Worm (Caenorhabditis elegans) whole organism, L1 larva: Measurements from ENCODE around the gene C55A6.6.

Experiments
- C04F5.9 ChIP-seq: sonication (generic microtip); optimal IDR thresholded peaks from 2 replicates; lab custom pipeline; 2016; ENCODE audit warnings: missing genetic modification characterization, missing compliant biosample characterization
- C16A3.4 ChIP-seq: fragments of 150-350 bp; optimal IDR thresholded peaks from 2 replicates; lab custom pipeline; 2014; ENCODE audit warnings: missing biosample characterization, missing genetic modification characterization
- C34B4.2 ChIP-seq: sonication (generic microtip); optimal IDR thresholded peaks from 2 replicates; lab custom pipeline; 2017; ENCODE audit warnings: mild to moderate bottlenecking, missing genetic modification characterization, missing compliant biosample characterization
- Y116A8C.19 ChIP-seq: sonication (generic microtip); optimal IDR thresholded peaks from 2 replicates; lab custom pipeline; 2016; ENCODE audit warnings: missing compliant biosample characterization, missing genetic modification characterization, borderline replicate concordance
- aha-1 ChIP-seq: fragments of 150-350 bp; optimal IDR thresholded peaks from 2 replicates; lab custom pipeline; 2014; ENCODE audit warnings: missing biosample characterization, missing genetic modification characterization
- alr-1 ChIP-seq: fragments of 200-800 bp; sonication (Bioruptor generic); optimal IDR thresholded peaks from 2 replicates; lab custom pipeline; 2018; ENCODE audit warnings: borderline replicate concordance, mild to moderate bottlenecking, missing genetic modification characterization, missing compliant biosample characterization
- aly-2 ChIP-seq: fragments of 150-350 bp; optimal IDR thresholded peaks from 2 replicates; lab custom pipeline; 2014; ENCODE audit warnings: missing biosample characterization, missing genetic modification characterization
- ceh-8 ChIP-seq: fragments of 200-800 bp; sonication (Bioruptor generic); optimal IDR thresholded peaks from 2 replicates; lab custom pipeline; 2018; ENCODE audit warnings: mild to moderate bottlenecking, missing genetic modification characterization, moderate library complexity, missing compliant biosample characterization
- ceh-82 ChIP-seq, 3 experiments: fragments of 150-350 bp in 1 of 3; sonication (generic microtip) in 2 of 3; optimal IDR thresholded peaks; 2 replicates each; lab custom pipeline; 2014 to 2017; ENCODE audit warnings: missing biosample characterization in 3 of 3, missing genetic modification characterization in 3 of 3
- ceh-88 ChIP-seq: fragments of 200-800 bp; sonication (Bioruptor generic); IDR thresholded peaks from 2 replicates; pipeline ENCODE4 v1.3.6; 2022; ENCODE audit warnings: missing genetic modification characterization, missing compliant biosample characterization
- ces-1 ChIP-seq: fragments of 150-350 bp; optimal IDR thresholded peaks from 2 replicates; lab custom pipeline; 2014; ENCODE audit warnings: missing biosample characterization, missing genetic modification reagents, missing genetic modification characterization
- efl-1 ChIP-seq, 4 experiments: fragments of 150-350 bp; optimal IDR thresholded peaks in 3 of 4; peaks in 1 of 4; 1 replicate in 1 of 4; 2 replicates in 3 of 4; lab custom pipeline; 2014; ENCODE audit warnings: missing biosample characterization in 2 of 4, missing genetic modification characterization in 2 of 4, missing genetic modification reagents in 2 of 4
- egl-13 ChIP-seq: sonication (generic microtip); optimal IDR thresholded peaks from 2 replicates; lab custom pipeline; 2016; ENCODE audit warnings: missing genotype, missing genetic modification reagents, missing genetic modification characterization, missing compliant biosample characterization
- egl-27 ChIP-seq, 2 experiments: fragments of 150-350 bp in 1 of 2; sonication (generic microtip); optimal IDR thresholded peaks; 3 replicates each; lab custom pipeline; 2017 to 2018; ENCODE audit warnings: missing biosample characterization in 2 of 2, missing genetic modification characterization in 2 of 2, missing genetic modification reagents in 2 of 2
- elt-2 ChIP-seq: sonication (generic microtip); optimal IDR thresholded peaks from 2 replicates; lab custom pipeline; 2016; ENCODE audit warnings: missing genetic modification characterization, mild to moderate bottlenecking, inconsistent platforms, missing compliant biosample characterization, missing genetic modification reagents
- fkh-10 ChIP-seq: sonication (generic microtip); optimal IDR thresholded peaks from 2 replicates; lab custom pipeline; 2017; ENCODE audit warnings: missing biosample characterization, missing genetic modification reagents, missing genetic modification characterization
- fkh-8 ChIP-seq: sonication (generic microtip); optimal IDR thresholded peaks from 2 replicates; lab custom pipeline; 2016; ENCODE audit warnings: mild to moderate bottlenecking, missing genetic modification characterization, missing compliant biosample characterization
- grh-1 ChIP-seq: fragments of 200-800 bp; sonication (Bioruptor generic); IDR thresholded peaks from 2 replicates; pipeline ENCODE4 v1.3.6; 2022; ENCODE audit warnings: missing genetic modification reagents, missing genetic modification characterization, missing compliant biosample characterization
- hpl-2 ChIP-seq: fragments of 150-350 bp; optimal IDR thresholded peaks from 2 replicates; lab custom pipeline; 2014; ENCODE audit warnings: missing biosample characterization, missing genetic modification reagents, missing genetic modification characterization
- irx-1 ChIP-seq: sonication (generic microtip); optimal IDR thresholded peaks from 2 replicates; lab custom pipeline; 2016; ENCODE audit warnings: missing genetic modification characterization, missing compliant biosample characterization
- lin-13 ChIP-seq: fragments of 150-350 bp; optimal IDR thresholded peaks from 2 replicates; lab custom pipeline; 2014; ENCODE audit warnings: missing biosample characterization, missing genetic modification reagents, missing genetic modification characterization
- lin-14 ChIP-seq: fragments of 200-800 bp; sonication (Bioruptor generic); optimal IDR thresholded peaks from 2 replicates; lab custom pipeline; 2018; ENCODE audit warnings: mild to moderate bottlenecking, missing genetic modification characterization, moderate library complexity, missing compliant biosample characterization
- lin-35 ChIP-seq, 2 experiments: fragments of 150-350 bp; optimal IDR thresholded peaks; 2 replicates each; lab custom pipeline; 2014; ENCODE audit warnings: missing biosample characterization in 2 of 2, missing genetic modification characterization in 2 of 2, missing genetic modification reagents in 2 of 2
- lin-39 ChIP-seq: fragments of 150-350 bp; optimal IDR thresholded peaks from 2 replicates; lab custom pipeline; 2014; ENCODE audit warnings: missing biosample characterization, missing genetic modification reagents, missing genetic modification characterization
- mdl-1 ChIP-seq, 2 experiments: fragments of 150-350 bp; optimal IDR thresholded peaks; 2 replicates each; lab custom pipeline; 2014 to 2017; ENCODE audit warnings: missing biosample characterization in 2 of 2, missing genetic modification characterization in 2 of 2, inconsistent platforms in 1 of 2
- mef-2 ChIP-seq: fragments of 150-350 bp; optimal IDR thresholded peaks from 2 replicates; lab custom pipeline; 2014; ENCODE audit warnings: missing biosample characterization, missing genetic modification characterization
- mep-1 ChIP-seq: fragments of 150-350 bp; optimal IDR thresholded peaks from 2 replicates; lab custom pipeline; 2014; ENCODE audit warnings: missing biosample characterization, missing genetic modification characterization
- nhr-11 ChIP-seq: fragments of 150-350 bp; optimal IDR thresholded peaks from 2 replicates; lab custom pipeline; 2014; ENCODE audit warnings: missing biosample characterization, missing genetic modification characterization
- nhr-19 ChIP-seq: fragments of 200-800 bp; sonication (Bioruptor generic); conservative IDR thresholded peaks from 2 replicates; pipeline ENCODE4 v1.3.6; 2022; ENCODE audit warnings: missing genetic modification characterization, missing compliant biosample characterization
- nhr-237 ChIP-seq: fragments of 150-350 bp; optimal IDR thresholded peaks from 2 replicates; lab custom pipeline; 2014; ENCODE audit warnings: missing biosample characterization, missing genetic modification characterization
- nhr-47 ChIP-seq: sonication (generic microtip); optimal IDR thresholded peaks from 2 replicates; lab custom pipeline; 2016; ENCODE audit warnings: mild to moderate bottlenecking, missing genetic modification characterization, moderate library complexity, missing compliant biosample characterization
- nhr-77 ChIP-seq: fragments of 150-350 bp; optimal IDR thresholded peaks from 2 replicates; lab custom pipeline; 2014; ENCODE audit warnings: missing biosample characterization, missing genetic modification characterization
- nhr-90 ChIP-seq: sonication (generic microtip); optimal IDR thresholded peaks from 2 replicates; lab custom pipeline; 2016; ENCODE audit warnings: mild to moderate bottlenecking, missing genetic modification characterization, missing compliant biosample characterization; ENCODE audit not compliant: poor library complexity
- pag-3 ChIP-seq: sonication (generic microtip); optimal IDR thresholded peaks from 2 replicates; lab custom pipeline; 2017; ENCODE audit warnings: missing genetic modification characterization, mild to moderate bottlenecking, missing compliant biosample characterization, antibody characterized with exemption, borderline replicate concordance; ENCODE audit not compliant: insufficient read depth
- rnt-1 ChIP-seq: sonication (generic microtip); optimal IDR thresholded peaks from 2 replicates; lab custom pipeline; 2016; ENCODE audit warnings: mild to moderate bottlenecking, missing genetic modification characterization, moderate library complexity, missing compliant biosample characterization
- skn-1 ChIP-seq: fragments of 150-350 bp; optimal IDR thresholded peaks from 2 replicates; lab custom pipeline; 2014; ENCODE audit warnings: missing biosample characterization, missing genetic modification characterization
- snpc-4 ChIP-seq: fragments of 150-350 bp; optimal IDR thresholded peaks from 2 replicates; lab custom pipeline; 2014; ENCODE audit warnings: missing biosample characterization, missing genetic modification characterization
- snu-23 ChIP-seq: sonication (generic microtip); optimal IDR thresholded peaks from 2 replicates; lab custom pipeline; 2016; ENCODE audit warnings: missing genetic modification characterization, missing compliant biosample characterization
- sox-4 ChIP-seq: sonication (generic microtip); optimal IDR thresholded peaks from 2 replicates; lab custom pipeline; 2016; ENCODE audit warnings: missing genetic modification characterization, missing compliant biosample characterization
- sup-37 ChIP-seq: fragments of 200-800 bp; sonication (Bioruptor generic); optimal IDR thresholded peaks from 2 replicates; lab custom pipeline; 2018; ENCODE audit warnings: mild to moderate bottlenecking, missing genetic modification characterization, missing compliant biosample characterization
- swsn-7 ChIP-seq: sonication (generic microtip); optimal IDR thresholded peaks from 2 replicates; lab custom pipeline; 2016; ENCODE audit warnings: missing genetic modification characterization, missing compliant biosample characterization
- tbx-2 ChIP-seq: sonication (generic microtip); optimal IDR thresholded peaks from 2 replicates; lab custom pipeline; 2016; ENCODE audit warnings: missing genetic modification characterization, missing compliant biosample characterization
- unc-86 ChIP-seq: sonication (generic microtip); optimal IDR thresholded peaks from 2 replicates; lab custom pipeline; 2016; ENCODE audit warnings: missing genetic modification characterization, missing compliant biosample characterization
- unc-98 ChIP-seq: fragments of 200-800 bp; sonication (Bioruptor generic); IDR thresholded peaks from 2 replicates; pipeline ENCODE4 v1.3.6; 2022; ENCODE audit warnings: missing genetic modification characterization, missing compliant biosample characterization
- vab-15 ChIP-seq: sonication (generic microtip); optimal IDR thresholded peaks from 2 replicates; lab custom pipeline; 2017; ENCODE audit warnings: missing genotype, mild to moderate bottlenecking, missing genetic modification characterization, missing compliant biosample characterization
- xbp-1 ChIP-seq: sonication (generic microtip); optimal IDR thresholded peaks from 2 replicates; lab custom pipeline; 2016; ENCODE audit warnings: missing genetic modification characterization, missing compliant biosample characterization
- zip-4 ChIP-seq: fragments of 200-800 bp; sonication (Bioruptor generic); optimal IDR thresholded peaks from 2 replicates; lab custom pipeline; 2018; ENCODE audit warnings: mild to moderate bottlenecking, missing genetic modification characterization, moderate library complexity, missing compliant biosample characterization
- ztf-4 ChIP-seq: fragments of 150-350 bp; optimal IDR thresholded peaks from 2 replicates; lab custom pipeline; 2014; ENCODE audit warnings: missing biosample characterization, missing genetic modification characterization

C55A6.6 gene

DNA sequence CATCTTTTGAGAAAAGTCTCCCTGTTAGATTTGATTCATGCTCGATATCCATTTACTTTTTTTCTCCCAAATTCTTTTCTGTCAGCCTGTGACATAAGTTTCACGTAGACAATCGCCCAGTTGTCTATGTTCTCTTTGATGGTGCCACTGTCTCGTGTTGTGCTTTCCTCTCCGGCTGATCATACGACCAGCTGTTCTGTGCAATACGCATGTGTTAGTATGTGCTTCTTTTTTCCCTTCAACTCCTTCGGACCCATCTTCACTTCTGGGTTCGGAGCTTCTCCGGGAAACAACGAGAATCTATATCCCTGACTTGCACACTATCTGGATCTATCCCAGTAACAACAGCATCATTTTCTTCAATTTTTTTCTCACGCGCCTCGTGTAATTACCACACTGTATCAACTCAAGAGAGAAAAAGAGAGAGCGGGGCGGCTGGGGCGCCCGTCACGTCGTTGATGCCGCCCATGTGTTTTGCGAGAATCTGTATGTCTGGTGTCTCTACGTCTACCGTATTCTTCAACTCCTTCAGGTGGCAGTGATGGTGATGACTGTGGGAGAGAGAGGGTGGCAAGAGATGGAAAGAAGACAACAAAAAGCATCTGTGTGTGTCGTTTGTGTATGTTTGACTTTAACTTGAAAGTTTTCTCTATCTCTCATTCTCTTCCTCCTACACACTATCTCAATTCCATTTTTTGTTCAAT is 17.4 kb upstream of the C55A6.6 start (continued):
- TF ChIP-seq irx-1, result peak; percentile 54
- peak; percentile 76 for TF ChIP-seq nhr-47
- peak; percentile 75 for TF ChIP-seq lin-13
- TF ChIP-seq swsn-7, result peak; percentile 81
- TF ChIP-seq C16A3.4 (tag; lab: Kevin White, UChicago), result peak; percentile 83
- peak; percentile 44 for TF ChIP-seq lin-39 (tag; lab: Kevin White, UChicago)
- no peak for TF ChIP-seq aha-1
- TF ChIP-seq ceh-8, result no peak
- peak; percentile 2 for TF ChIP-seq C04F5.9 (tag; lab: Kevin White, UChicago)
- peak; percentile 91 for TF ChIP-seq tbx-2 (tag; lab: Kevin White, UChicago)
- peak; percentile 79 for TF ChIP-seq rnt-1 (tag; lab: Kevin White, UChicago)
- peak; percentile 62 for TF ChIP-seq skn-1
- no peak for TF ChIP-seq C34B4.2 (tag; lab: Kevin White, UChicago)
- peak; percentile 97 for TF ChIP-seq lin-14 (GFP tag; lab: Kevin White, UChicago)
- peak; percentile 36 for TF ChIP-seq snpc-4 (tag; lab: Kevin White, UChicago)
- no peak for TF ChIP-seq aly-2 (tag; lab: Kevin White, UChicago)
- TF ChIP-seq egl-27 (tag; optimal IDR thresholded peaks at IDR 0.05; lab: Kevin White, UChicago), result peak; percentile 80 to 84
- peak; percentile 53 to 78 for TF ChIP-seq lin-35 (GFP tag; optimal IDR thresholded peaks at IDR 0.05; lab: Kevin White, UChicago)
- TF ChIP-seq nhr-90 (tag; lab: Kevin White, UChicago), result peak; percentile 88
- peak; percentile 35 for TF ChIP-seq nhr-237 (tag; lab: Kevin White, UChicago)
- peak; percentile 38 for TF ChIP-seq pag-3 (tag; lab: Kevin White, UChicago)
- TF ChIP-seq unc-86 (tag; lab: Kevin White, UChicago), result no peak
- TF ChIP-seq hpl-2 (GFP tag; lab: Kevin White, UChicago), result peak; percentile 20
- TF ChIP-seq zip-4 (GFP tag; lab: Kevin White, UChicago), result no peak
- peak; percentile 52 for TF ChIP-seq vab-15 (tag; lab: Kevin White, UChicago)
- TF ChIP-seq nhr-11 (tag; lab: Kevin White, UChicago), result peak; percentile 30

DNA sequence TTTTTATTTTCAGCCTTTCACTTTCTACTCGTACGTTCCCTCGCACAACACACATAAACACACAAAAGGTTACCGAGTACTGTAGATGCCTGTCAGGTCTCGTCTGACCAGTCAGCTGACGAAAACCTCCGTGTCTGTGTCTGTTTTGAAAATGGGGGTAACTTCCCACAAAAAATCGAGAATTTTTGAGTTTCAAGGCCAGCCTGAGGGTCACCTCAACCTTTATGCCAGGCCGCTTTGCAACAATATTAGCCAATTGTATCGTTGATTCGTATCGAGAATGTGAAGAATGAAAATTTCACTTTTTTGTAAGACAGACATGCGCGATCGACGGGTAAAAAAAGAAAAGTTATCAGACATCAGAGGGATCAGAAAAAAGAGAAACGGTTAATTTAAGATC is 16.6 kb upstream of the C55A6.6 start:
- TF ChIP-seq xbp-1 (tag; lab: Kevin White, UChicago), result peak; percentile 8
- no peak for TF ChIP-seq sox-4
- TF ChIP-seq alr-1 (tag; lab: Kevin White, UChicago), result no peak
- no peak for TF ChIP-seq aha-1
- TF ChIP-seq ztf-4 (tag; lab: Kevin White, UChicago), result no peak
- no peak for TF ChIP-seq egl-13 (tag; lab: Kevin White, UChicago)
- TF ChIP-seq irx-1, result no peak
- peak; percentile 49 for TF ChIP-seq C16A3.4 (tag; lab: Kevin White, UChicago)
- TF ChIP-seq mdl-1 (tag; optimal IDR thresholded peaks at IDR 0.05; lab: Kevin White, UChicago), result peak in 1 of 2 experiments; percentile 69
- TF ChIP-seq efl-1 (optimal IDR thresholded peaks at IDR 0.05; lab: Kevin White, UChicago), result peak; percentile 20 to 39
- peak in 1 of 2 experiments; percentile 6 for TF ChIP-seq efl-1 (GFP tag; optimal IDR thresholded peaks at IDR 0.05 in 1 of 2; lab: Kevin White, UChicago)
- no peak for TF ChIP-seq C34B4.2 (tag; lab: Kevin White, UChicago)
- peak; percentile 41; the same call in 1 of the 2 replicates for TF ChIP-seq nhr-19 (GFP tag; lab: Robert Waterston, UW)
- no peak for TF ChIP-seq vab-15 (tag; lab: Kevin White, UChicago)
- no peak for TF ChIP-seq unc-98 (GFP tag; lab: Robert Waterston, UW)
- no peak for TF ChIP-seq fkh-8 (tag; lab: Kevin White, UChicago)
- TF ChIP-seq pag-3 (tag; lab: Kevin White, UChicago), result no peak
- no peak for TF ChIP-seq sup-37 (GFP tag; lab: Kevin White, UChicago)
- TF ChIP-seq ces-1 (GFP tag; lab: Kevin White, UChicago), result no peak
- TF ChIP-seq ceh-88 (GFP tag; lab: Robert Waterston, UW), result peak; percentile 29; the same call in 1 of the 2 replicates
- TF ChIP-seq ceh-82 (tag; optimal IDR thresholded peaks at IDR 0.05; lab: Kevin White, UChicago), result peak in 1 of 3 experiments; percentile 23
- no peak for TF ChIP-seq elt-2 (tag; lab: Kevin White, UChicago)
- peak; percentile 31 for TF ChIP-seq swsn-7
- TF ChIP-seq grh-1 (GFP tag; lab: Robert Waterston, UW), result peak; percentile 87
- TF ChIP-seq fkh-10 (GFP tag; lab: Kevin White, UChicago), result no peak
- TF ChIP-seq nhr-77 (tag; lab: Kevin White, UChicago), result no peak
- no peak for TF ChIP-seq Y116A8C.19 (tag; lab: Kevin White, UChicago)
- no peak for TF ChIP-seq mef-2 (tag; lab: Kevin White, UChicago)
- peak; percentile 35 for TF ChIP-seq tbx-2 (tag; lab: Kevin White, UChicago)
- TF ChIP-seq snu-23 (GFP tag; lab: Kevin White, UChicago), result peak; percentile 83
- TF ChIP-seq nhr-90 (tag; lab: Kevin White, UChicago), result peak; percentile 76
- peak; percentile 85 for TF ChIP-seq mep-1 (tag; lab: Kevin White, UChicago)
